Fruit fly (Drosophila melanogaster) whole organism, embryonic: ENCODE measurements around the gene CG13138.

ENCODE experiments used
- ATbp ChIP-seq: fragments of 200-800 bp; sonication (Bioruptor generic); optimal IDR thresholded peaks from 2 replicates; lab custom pipeline; 2017; ENCODE audit warnings: missing biosample characterization, mild to moderate bottlenecking, missing genetic modification characterization, missing genetic modification reagents
- Blimp-1 ChIP-seq: fragments of 200-800 bp; sonication (Bioruptor generic); optimal IDR thresholded peaks from 3 replicates; lab custom pipeline; 2018; ENCODE audit warnings: missing biosample characterization, missing genetic modification characterization, mild to moderate bottlenecking, moderate library complexity, missing genetic modification reagents
- CG1024 ChIP-seq: fragments of 200-800 bp; sonication (Bioruptor generic); IDR thresholded peaks from 2 replicates; pipeline ENCODE4 v1.3.6; 2022; ENCODE audit warnings: missing biosample characterization, missing genetic modification characterization
- CG11456 ChIP-seq: fragments of 200-800 bp; sonication (Bioruptor generic); IDR thresholded peaks from 3 replicates; pipeline ENCODE4 v1.3.6; 2022; ENCODE audit warnings: missing biosample characterization, missing genetic modification characterization
- CG12104 ChIP-seq: fragments of 200-800 bp; sonication (Bioruptor generic); optimal IDR thresholded peaks from 3 replicates; lab custom pipeline; 2016; ENCODE audit warnings: missing biosample characterization, missing genetic modification characterization
- CG12744 ChIP-seq: fragments of 200-800 bp; sonication (Bioruptor generic); optimal IDR thresholded peaks from 2 replicates; lab custom pipeline; 2016; ENCODE audit warnings: missing biosample characterization, missing genetic modification characterization
- CG15269 ChIP-seq: fragments of 200-800 bp; sonication (Bioruptor generic); optimal IDR thresholded peaks from 2 replicates; lab custom pipeline; 2018; ENCODE audit warnings: missing biosample characterization, mild to moderate bottlenecking, missing genetic modification characterization, moderate library complexity
- CG16815 ChIP-seq: fragments of 200-800 bp; sonication (Bioruptor generic); optimal IDR thresholded peaks from 3 replicates; lab custom pipeline; 2017; ENCODE audit warnings: missing biosample characterization, mild to moderate bottlenecking, missing genetic modification characterization
- CG17328 ChIP-seq: fragments of 200-800 bp; sonication (Bioruptor generic); IDR thresholded peaks from 2 replicates; pipeline ENCODE4 v1.3.6; 2022; ENCODE audit warnings: missing biosample characterization, missing genetic modification characterization
- CG18011 ChIP-seq: fragments of 200-800 bp; sonication (Bioruptor generic); optimal IDR thresholded peaks from 2 replicates; lab custom pipeline; 2017; ENCODE audit warnings: missing biosample characterization, missing genetic modification characterization, mild to moderate bottlenecking, moderate library complexity, missing genotype
- CG2712 ChIP-seq: fragments of 200-800 bp; optimal IDR thresholded peaks from 3 replicates; lab custom pipeline; 2019; ENCODE audit warnings: missing biosample characterization, mild to moderate bottlenecking, missing genetic modification characterization, moderate library complexity
- CG3163 ChIP-seq: fragments of 200-800 bp; sonication (Bioruptor generic); optimal IDR thresholded peaks from 3 replicates; lab custom pipeline; 2016; ENCODE audit warnings: missing biosample characterization, missing genetic modification characterization
- CG3726 ChIP-seq: fragments of 200-800 bp; sonication (Bioruptor generic); IDR thresholded peaks from 3 replicates; pipeline ENCODE4, ENCODE4 v1.3.6; 2022; ENCODE audit warnings: missing biosample characterization, missing genetic modification characterization
- CG4282 ChIP-seq: fragments of 200-800 bp; sonication (Bioruptor generic); optimal IDR thresholded peaks from 2 replicates; lab custom pipeline; 2016; ENCODE audit warnings: missing biosample characterization, missing genetic modification characterization
- CG4404 ChIP-seq: fragments of 200-800 bp; sonication (Bioruptor generic); IDR thresholded peaks from 2 replicates; pipeline ENCODE4 v1.3.6; 2022; ENCODE audit warnings: missing biosample characterization, missing genetic modification characterization
- CG4820 ChIP-seq: fragments of 200-800 bp; sonication (Bioruptor generic); optimal IDR thresholded peaks from 3 replicates; lab custom pipeline; 2016; ENCODE audit warnings: missing biosample characterization, missing genetic modification characterization
- CG5953 ChIP-seq: fragments of 200-800 bp; sonication (Bioruptor generic); IDR thresholded peaks from 2 replicates; pipeline ENCODE4 v1.3.6; 2022; ENCODE audit warnings: missing biosample characterization, missing genetic modification characterization
- CG6791 ChIP-seq: fragments of 200-800 bp; sonication (Bioruptor generic); IDR thresholded peaks from 3 replicates; pipeline ENCODE4 v1.3.6; 2022; ENCODE audit warnings: missing biosample characterization, missing genetic modification characterization; ENCODE audit not compliant: partially characterized antibody
- CG7372 ChIP-seq: fragments of 200-800 bp; sonication (Bioruptor generic); IDR thresholded peaks from 2 replicates; pipeline ENCODE4 v1.3.6; 2022; ENCODE audit warnings: missing biosample characterization, missing genetic modification characterization
- CG7987 ChIP-seq: fragments of 200-800 bp; sonication (Bioruptor generic); optimal IDR thresholded peaks from 2 replicates; lab custom pipeline; 2018; ENCODE audit warnings: missing biosample characterization, mild to moderate bottlenecking, missing genetic modification characterization, moderate library complexity
- CG9215 ChIP-seq: fragments of 200-800 bp; sonication (Bioruptor generic); IDR thresholded peaks from 2 replicates; pipeline ENCODE4 v1.3.6; 2022; ENCODE audit warnings: missing biosample characterization, missing genetic modification characterization
- CoRest ChIP-seq: fragments of 200-800 bp; sonication (Bioruptor generic); optimal IDR thresholded peaks from 3 replicates; lab custom pipeline; 2018; ENCODE audit warnings: missing biosample characterization, mild to moderate bottlenecking, missing genetic modification characterization, moderate library complexity
- Dfd ChIP-seq, 2 experiments: fragments of >200 bp; optimal IDR thresholded peaks; 2 replicates each; lab custom pipeline; 2017; ENCODE audit warnings: missing biosample characterization in 2 of 2, missing genetic modification characterization in 2 of 2
- Drgx ChIP-seq: fragments of 200-800 bp; sonication (Bioruptor generic); IDR thresholded peaks from 2 replicates; pipeline ENCODE4 v1.3.6; 2022; ENCODE audit warnings: missing biosample characterization, missing genetic modification characterization
- Ets65A ChIP-seq: fragments of 200-800 bp; sonication (Bioruptor generic); peaks from one replicate; lab custom pipeline; 2016; ENCODE audit warnings: missing biosample characterization, missing genetic modification characterization
- Fer2 ChIP-seq: fragments of 200-800 bp; sonication (Bioruptor generic); optimal IDR thresholded peaks from 2 replicates; lab custom pipeline; 2018; ENCODE audit warnings: missing biosample characterization, mild to moderate bottlenecking, missing genetic modification characterization, moderate library complexity
- Lim3 ChIP-seq: fragments of 200-800 bp; sonication (Bioruptor generic); IDR thresholded peaks from 2 replicates; pipeline ENCODE4 v1.3.6; 2022; ENCODE audit warnings: missing biosample characterization, missing genetic modification characterization
- Myb ChIP-seq: fragments of 200-800 bp; sonication (Bioruptor generic); optimal IDR thresholded peaks from 2 replicates; lab custom pipeline; 2016; ENCODE audit warnings: missing biosample characterization, missing genetic modification characterization
- NK7.1 ChIP-seq: fragments of 200-800 bp; sonication (Bioruptor generic); optimal IDR thresholded peaks from 3 replicates; lab custom pipeline; 2016; ENCODE audit warnings: missing biosample characterization, missing genetic modification characterization
- Opbp ChIP-seq: fragments of 200-800 bp; sonication (Bioruptor generic); IDR thresholded peaks from 3 replicates; pipeline ENCODE4 v1.3.6; 2022; ENCODE audit warnings: missing biosample characterization, missing genetic modification characterization; ENCODE audit not compliant: partially characterized antibody
- Rx ChIP-seq: fragments of 200-800 bp; sonication (Bioruptor generic); IDR thresholded peaks from 2 replicates; pipeline ENCODE4 v1.3.6; 2022; ENCODE audit warnings: missing biosample characterization, missing genetic modification characterization
- Trl ChIP-seq, 3 experiments: fragments of >200 bp in 2 of 3; fragments of 200-800 bp in 1 of 3; sonication (Bioruptor generic) in 1 of 3; optimal IDR thresholded peaks; 2 replicates in 1 of 3; 3 replicates in 2 of 3; lab custom pipeline; 2016 to 2017; ENCODE audit warnings: missing biosample characterization in 1 of 3, missing genetic modification characterization in 1 of 3
- Xbp1 ChIP-seq: fragments of 200-800 bp; sonication (Bioruptor generic); optimal IDR thresholded peaks from 3 replicates; lab custom pipeline; 2016; ENCODE audit warnings: missing biosample characterization, mild to moderate bottlenecking, missing genetic modification characterization
- ash1 ChIP-seq: fragments of 200-800 bp; sonication (Bioruptor generic); optimal IDR thresholded peaks from 2 replicates; lab custom pipeline; 2018; ENCODE audit warnings: missing biosample characterization, mild to moderate bottlenecking, missing genetic modification characterization
- bbx ChIP-seq: fragments of 200-800 bp; sonication (Bioruptor generic); IDR thresholded peaks from 2 replicates; pipeline ENCODE4 v1.3.6; 2022; ENCODE audit warnings: missing biosample characterization, missing genetic modification characterization; ENCODE audit not compliant: partially characterized antibody
- danr ChIP-seq: fragments of 200-800 bp; sonication (Bioruptor generic); IDR thresholded peaks from 2 replicates; pipeline ENCODE4 v1.3.6; 2022; ENCODE audit warnings: missing biosample characterization, missing genetic modification characterization
- emc ChIP-seq: fragments of 200-800 bp; sonication (Bioruptor generic); optimal IDR thresholded peaks from 2 replicates; lab custom pipeline; 2016; ENCODE audit warnings: missing biosample characterization, missing genetic modification characterization
- ewg ChIP-seq: fragments of 200-800 bp; sonication (Bioruptor generic); optimal IDR thresholded peaks from 3 replicates; lab custom pipeline; 2017; ENCODE audit warnings: mild to moderate bottlenecking, missing biosample characterization, missing genetic modification reagents, missing genetic modification characterization
- fd3F ChIP-seq: fragments of 200-800 bp; sonication (Bioruptor generic); optimal IDR thresholded peaks from 2 replicates; lab custom pipeline; 2018; ENCODE audit warnings: missing biosample characterization, mild to moderate bottlenecking, missing genetic modification characterization, moderate library complexity
- grn ChIP-seq: fragments of 200-800 bp; sonication (Bioruptor generic); optimal IDR thresholded peaks from 3 replicates; lab custom pipeline; 2017; ENCODE audit warnings: missing biosample characterization, missing genetic modification characterization
- gro ChIP-seq: fragments of 200-800 bp; sonication (Bioruptor generic); optimal IDR thresholded peaks from 2 replicates; lab custom pipeline; 2016; ENCODE audit warnings: missing biosample characterization, missing genetic modification characterization
- ind ChIP-seq: fragments of 200-800 bp; sonication (Bioruptor generic); optimal IDR thresholded peaks from 3 replicates; lab custom pipeline; 2016; ENCODE audit warnings: missing biosample characterization, missing genetic modification characterization
- lmd ChIP-seq: fragments of 200-800 bp; sonication (Bioruptor generic); IDR thresholded peaks from 2 replicates; pipeline ENCODE4 v1.3.6; 2022; ENCODE audit warnings: missing biosample characterization, missing genetic modification characterization
- mam ChIP-seq: fragments of 200-800 bp; sonication (Bioruptor generic); optimal IDR thresholded peaks from 3 replicates; lab custom pipeline; 2016; ENCODE audit warnings: missing biosample characterization, missing genetic modification characterization
- odd ChIP-seq: fragments of 200-800 bp; sonication (Bioruptor generic); optimal IDR thresholded peaks from 2 replicates; lab custom pipeline; 2017; ENCODE audit warnings: missing biosample characterization, mild to moderate bottlenecking, missing genetic modification characterization
- schlank ChIP-seq: fragments of 200-800 bp; sonication (Bioruptor generic); optimal IDR thresholded peaks from 2 replicates; lab custom pipeline; 2018; ENCODE audit warnings: missing biosample characterization, mild to moderate bottlenecking, missing genetic modification characterization
- sob ChIP-seq: fragments of 200-800 bp; sonication (Bioruptor generic); IDR thresholded peaks from 2 replicates; pipeline ENCODE4 v1.3.6; 2022; ENCODE audit warnings: missing biosample characterization, missing genetic modification characterization
- stc ChIP-seq: fragments of 200-800 bp; sonication (Bioruptor generic); IDR thresholded peaks from 2 replicates; pipeline ENCODE4 v1.3.6; 2022; ENCODE audit warnings: missing biosample characterization, missing genetic modification characterization
- tna ChIP-seq: fragments of 200-800 bp; sonication (Bioruptor generic); IDR thresholded peaks from 2 replicates; pipeline ENCODE4 v1.3.6; 2022; ENCODE audit warnings: missing biosample characterization, missing genetic modification characterization; ENCODE audit not compliant: partially characterized antibody
- trh ChIP-seq: fragments of 200-800 bp; sonication (Bioruptor generic); optimal IDR thresholded peaks from 2 replicates; lab custom pipeline; 2016; ENCODE audit warnings: missing biosample characterization, missing genetic modification characterization
- wor ChIP-seq: fragments of 200-800 bp; sonication (Bioruptor generic); IDR thresholded peaks from 2 replicates; pipeline ENCODE4 v1.3.6; 2022; ENCODE audit warnings: missing biosample characterization, missing genetic modification characterization
- zen2 ChIP-seq: fragments of 200-800 bp; sonication (Bioruptor generic); IDR thresholded peaks from 3 replicates; pipeline ENCODE4 v1.3.6; 2022; ENCODE audit warnings: missing biosample characterization, missing genetic modification characterization; ENCODE audit not compliant: partially characterized antibody

CG13138 gene

DNA sequence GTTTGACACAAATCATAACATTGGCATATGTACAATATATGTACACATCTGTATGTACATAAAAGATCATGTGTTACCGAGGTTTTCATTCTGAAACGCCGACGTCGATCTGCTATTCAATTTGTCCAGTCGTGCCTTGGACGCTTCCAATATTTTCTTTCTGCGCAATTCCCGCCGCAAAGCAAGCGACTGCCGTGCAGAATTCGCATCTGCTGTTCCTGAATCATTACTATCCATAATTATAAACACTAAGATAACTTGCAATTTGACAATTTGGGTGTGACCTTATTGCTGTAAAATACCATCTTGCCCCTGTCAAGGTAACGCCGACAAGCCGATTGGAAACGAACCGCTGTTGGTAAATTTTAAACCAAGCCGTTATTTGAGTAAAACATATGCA, 10.0 kb upstream of the CG13138 start (continued):
- TF ChIP-seq Myb (GFP tag; lab: Kevin White, UChicago): peak; percentile 90
- TF ChIP-seq gro (GFP tag; lab: Kevin White, UChicago): no peak
- TF ChIP-seq trh (GFP tag; lab: Kevin White, UChicago): no peak
- TF ChIP-seq Dfd (GFP tag; optimal IDR thresholded peaks at IDR 0.05; lab: Kevin White, UChicago): no peak
- TF ChIP-seq fd3F: no peak
- TF ChIP-seq CG11456 (GFP tag; lab: Robert Waterston, UW): no peak
- TF ChIP-seq CG18011 (GFP tag; lab: Kevin White, UChicago): no peak
- TF ChIP-seq ATbp (GFP tag; lab: Kevin White, UChicago): no peak
- TF ChIP-seq CG7987: no peak
- TF ChIP-seq CG2712 (tag; lab: Kevin White, UChicago): peak; percentile 7
- TF ChIP-seq Trl (optimal IDR thresholded peaks at IDR 0.05; lab: Kevin White, UChicago): no peak
- TF ChIP-seq Trl (GFP tag; optimal IDR thresholded peaks at IDR 0.05; lab: Kevin White, UChicago): no peak
- TF ChIP-seq Lim3 (GFP tag; lab: Robert Waterston, UW): no peak
- no peak for TF ChIP-seq bbx
- TF ChIP-seq wor (GFP tag; lab: Robert Waterston, UW): no peak
- TF ChIP-seq CG15269 (tag; lab: Kevin White, UChicago): no peak
- no peak for TF ChIP-seq NK7.1
- no peak for TF ChIP-seq ind (GFP tag; lab: Kevin White, UChicago)
- TF ChIP-seq CG1024 (GFP tag; lab: Robert Waterston, UW): 0 out of 2 replicates have a peak, but pooled peaks have one; percentile 42
- no peak for TF ChIP-seq Xbp1 (GFP tag; lab: Kevin White, UChicago)
- TF ChIP-seq CG3726 (GFP tag; lab: Robert Waterston, UW): no peak
- TF ChIP-seq Opbp: no peak
- no peak for TF ChIP-seq CG12744 (GFP tag; lab: Kevin White, UChicago)
- TF ChIP-seq Fer2 (tag; lab: Kevin White, UChicago): no peak
- no peak for TF ChIP-seq Blimp-1 (GFP tag; lab: Kevin White, UChicago)
- TF ChIP-seq stc (GFP tag; lab: Robert Waterston, UW): no peak
- TF ChIP-seq CG4404 (GFP tag; lab: Robert Waterston, UW): no peak
- no peak for TF ChIP-seq CG16815
- TF ChIP-seq ewg (GFP tag; lab: Kevin White, UChicago): no peak
- no peak for TF ChIP-seq danr (GFP tag; lab: Robert Waterston, UW)
- no peak for TF ChIP-seq ash1 (GFP tag; lab: Kevin White, UChicago)
- no peak for TF ChIP-seq emc (GFP tag; lab: Kevin White, UChicago)
- TF ChIP-seq CoRest (tag; lab: Kevin White, UChicago): no peak
- TF ChIP-seq CG7372 (GFP tag; lab: Robert Waterston, UW): no peak
- TF ChIP-seq zen2 (GFP tag; lab: Robert Waterston, UW): no peak
- TF ChIP-seq odd (GFP tag; lab: Kevin White, UChicago): no peak
- TF ChIP-seq sob: no peak
- no peak for TF ChIP-seq Rx
- TF ChIP-seq CG17328 (GFP tag; lab: Robert Waterston, UW): no peak
- TF ChIP-seq Ets65A: peak; percentile 54
- TF ChIP-seq grn (GFP tag; lab: Kevin White, UChicago): no peak
- no peak for TF ChIP-seq lmd
- TF ChIP-seq CG3163 (GFP tag; lab: Kevin White, UChicago): no peak
- no peak for TF ChIP-seq CG4820 (GFP tag; lab: Kevin White, UChicago)
- TF ChIP-seq Drgx (GFP tag; lab: Robert Waterston, UW): no peak
- no peak for TF ChIP-seq mam
- TF ChIP-seq CG6791 (GFP tag; lab: Robert Waterston, UW): 0 out of 3 replicates have a peak, but pooled peaks have one; percentile 36
- TF ChIP-seq CG4282: no peak
- no peak for TF ChIP-seq tna (GFP tag; lab: Robert Waterston, UW)
- no peak for TF ChIP-seq CG12104
- no peak for TF ChIP-seq CG9215
- no peak for TF ChIP-seq CG5953
- no peak for TF ChIP-seq schlank (tag; lab: Kevin White, UChicago)
